Worm (Caenorhabditis elegans) whole organism, L4 larva: ENCODE results near the gene sri-29.

Source experiments
- F10B5.3 ChIP-seq: sonication (generic microtip); optimal IDR thresholded peaks from 2 replicates; lab custom pipeline; 2016; ENCODE audit warnings: mild to moderate bottlenecking, missing genetic modification characterization, missing compliant biosample characterization
- R02D3.7 ChIP-seq: fragments of 150-350 bp; sonication (generic microtip); optimal IDR thresholded peaks from 3 replicates; lab custom pipeline; 2014; ENCODE audit warnings: missing biosample characterization, missing genetic modification characterization
- ama-1 ChIP-seq: fragments of 150-350 bp; optimal IDR thresholded peaks from 2 replicates; lab custom pipeline; 2014; ENCODE audit warnings: inconsistent platforms, mixed read lengths
- arid-1 ChIP-seq: fragments of 200-800 bp; sonication (Bioruptor generic); conservative IDR thresholded peaks from 2 replicates; pipeline ENCODE4 v1.3.6; 2022; ENCODE audit warnings: missing genetic modification reagents, missing genetic modification characterization, missing compliant biosample characterization
- ceh-28 ChIP-seq: fragments of 150-350 bp; optimal IDR thresholded peaks from 2 replicates; lab custom pipeline; 2014; ENCODE audit warnings: missing biosample characterization, missing genetic modification reagents, missing genetic modification characterization
- hif-1 ChIP-seq, 2 experiments: sonication (generic microtip); optimal IDR thresholded peaks; 2 replicates each; lab custom pipeline; 2016 to 2017; ENCODE audit warnings: missing compliant biosample characterization in 2 of 2, missing genetic modification characterization in 2 of 2, missing genetic modification reagents in 2 of 2, missing genotype in 2 of 2, mild to moderate bottlenecking in 1 of 2
- lin-15B ChIP-seq: fragments of 150-350 bp; sonication (generic microtip); optimal IDR thresholded peaks from 3 replicates; lab custom pipeline; 2014; ENCODE audit warnings: missing biosample characterization, missing genetic modification characterization
- nhr-11 ChIP-seq: fragments of 150-350 bp; optimal IDR thresholded peaks from 2 replicates; lab custom pipeline; 2014; ENCODE audit warnings: missing biosample characterization, missing genetic modification characterization
- skn-1 ChIP-seq: fragments of 150-350 bp; optimal IDR thresholded peaks from 2 replicates; lab custom pipeline; 2014; ENCODE audit warnings: missing biosample characterization, missing genetic modification characterization
- unc-130 ChIP-seq: sonication (generic microtip); optimal IDR thresholded peaks from 2 replicates; lab custom pipeline; 2016; ENCODE audit warnings: missing genetic modification reagents, missing genetic modification characterization, missing compliant biosample characterization
- ztf-11 ChIP-seq: fragments of 150-350 bp; optimal IDR thresholded peaks from 2 replicates; lab custom pipeline; 2014; ENCODE audit warnings: missing biosample characterization, missing genetic modification characterization

ce11 chrII:3048378-3048777 is 4.3 kb downstream of the sri-29 start, which contains the start of gene sri-28:
- TF ChIP-seq skn-1 (no peak), ama-1 (lab: Kevin White, UChicago) (no peak), arid-1 (GFP tag; lab: Robert Waterston, UW) (no peak), ztf-11 (no peak), hif-1 (tag; optimal IDR thresholded peaks at IDR 0.05; lab: Kevin White, UChicago) (no peak), lin-15B (tag; lab: Kevin White, UChicago) (no peak), unc-130 (GFP tag; lab: Kevin White, UChicago) (no peak), R02D3.7 (no peak), F10B5.3 (no peak), nhr-11 (tag; lab: Kevin White, UChicago) (no peak), ceh-28 (tag; lab: Kevin White, UChicago) (no peak)
